Fruit fly (Drosophila melanogaster): ENCODE measurements around the gene Prosbeta2.

dm6 chr3L:15005085-15005484, 5.3 kb downstream of the Prosbeta2 start:
- no peak for TF ChIP-seq CG8478 (optimal IDR thresholded peaks at IDR 0.05)
- TF ChIP-seq CTCF (optimal IDR thresholded peaks at IDR 0.05), result no peak

Data from S2 (cell line).